Worm (Caenorhabditis elegans) whole organism, early embryonic: ENCODE measurements around the gene C24H10.3.

Experiments used
- B0310.2 ChIP-seq: sonication (generic microtip); optimal IDR thresholded peaks from 2 replicates; lab custom pipeline; 2016; ENCODE audit warnings: mild to moderate bottlenecking, missing genetic modification characterization, missing compliant biosample characterization
- ama-1 ChIP-seq: fragments of 150-350 bp; optimal IDR thresholded peaks from 2 replicates; lab custom pipeline; 2014
- ceh-13 ChIP-seq: fragments of 200-800 bp; sonication (Bioruptor generic); optimal IDR thresholded peaks from 2 replicates; lab custom pipeline; 2018; ENCODE audit warnings: mild to moderate bottlenecking, missing genetic modification characterization, missing compliant biosample characterization
- ceh-36 ChIP-seq: sonication (generic microtip); optimal IDR thresholded peaks from 2 replicates; lab custom pipeline; 2016; ENCODE audit warnings: missing genetic modification characterization, inconsistent platforms, missing compliant biosample characterization
- ets-7 ChIP-seq: sonication (generic microtip); optimal IDR thresholded peaks from 2 replicates; lab custom pipeline; 2016; ENCODE audit warnings: missing genotype, missing genetic modification characterization, missing compliant biosample characterization
- flt-1 ChIP-seq: fragments of 200-800 bp; sonication (Bioruptor generic); IDR thresholded peaks from 2 replicates; pipeline ENCODE4 v1.3.6; 2022; ENCODE audit warnings: missing genetic modification characterization, missing compliant biosample characterization
- hmbx-1 ChIP-seq: sonication (generic microtip); optimal IDR thresholded peaks from 2 replicates; lab custom pipeline; 2016; ENCODE audit warnings: mild to moderate bottlenecking, missing genetic modification characterization, missing compliant biosample characterization
- hmg-4 ChIP-seq: fragments of 200-800 bp; sonication (Bioruptor generic); optimal IDR thresholded peaks from 2 replicates; lab custom pipeline; 2018; ENCODE audit warnings: mild to moderate bottlenecking, missing genetic modification characterization, missing compliant biosample characterization
- hnd-1 ChIP-seq: sonication (generic microtip); optimal IDR thresholded peaks from 2 replicates; lab custom pipeline; 2016; ENCODE audit warnings: missing genetic modification characterization, missing compliant biosample characterization
- pes-1 ChIP-seq: fragments of 200-800 bp; sonication (Bioruptor generic); IDR thresholded peaks from 2 replicates; pipeline ENCODE4 v1.3.6; 2022; ENCODE audit warnings: missing genetic modification reagents, missing genetic modification characterization, missing compliant biosample characterization
- scrt-1 ChIP-seq: fragments of 200-800 bp; sonication (Bioruptor generic); IDR thresholded peaks from 2 replicates; pipeline ENCODE4 v1.3.6; 2022; ENCODE audit warnings: missing genetic modification characterization, missing compliant biosample characterization
- sea-1 ChIP-seq: fragments of 200-800 bp; sonication (Bioruptor generic); conservative IDR thresholded peaks from 2 replicates; pipeline ENCODE4 v1.3.6; 2022; ENCODE audit warnings: missing genetic modification characterization, missing compliant biosample characterization
- tbx-11 ChIP-seq: fragments of 200-800 bp; sonication (Bioruptor generic); IDR thresholded peaks from 2 replicates; pipeline ENCODE4 v1.3.6; 2022; ENCODE audit warnings: missing genetic modification characterization, missing compliant biosample characterization
- tbx-37 ChIP-seq: fragments of 200-800 bp; sonication (Bioruptor generic); conservative IDR thresholded peaks from 2 replicates; pipeline ENCODE4 v1.3.6; 2022; ENCODE audit warnings: missing genetic modification reagents, missing genetic modification characterization, missing compliant biosample characterization

ce11 chrX:5086212-5086611, 25.4 kb downstream of the C24H10.3 start:
- no peak for TF ChIP-seq ets-7
- no peak for TF ChIP-seq flt-1
- no peak for TF ChIP-seq ama-1 (lab: Kevin White, UChicago)
- TF ChIP-seq scrt-1, result no peak
- TF ChIP-seq hnd-1 (tag; lab: Kevin White, UChicago), result no peak
- TF ChIP-seq ceh-36 (tag; lab: Kevin White, UChicago), result no peak
- TF ChIP-seq tbx-11 (GFP tag; lab: Robert Waterston, UW), result no peak
- no peak for TF ChIP-seq pes-1 (GFP tag; lab: Robert Waterston, UW)
- TF ChIP-seq ceh-13 (GFP tag; lab: Kevin White, UChicago), result no peak
- no peak for TF ChIP-seq hmbx-1 (tag; lab: Kevin White, UChicago)
- TF ChIP-seq sea-1 (GFP tag; lab: Robert Waterston, UW), result no peak
- TF ChIP-seq hmg-4 (GFP tag; lab: Kevin White, UChicago), result no peak
- no peak for TF ChIP-seq B0310.2 (tag; lab: Kevin White, UChicago)
- TF ChIP-seq tbx-37, result no peak
